Fruit fly (Drosophila melanogaster): Measurements from ENCODE around the gene Mettl2.

DNA sequence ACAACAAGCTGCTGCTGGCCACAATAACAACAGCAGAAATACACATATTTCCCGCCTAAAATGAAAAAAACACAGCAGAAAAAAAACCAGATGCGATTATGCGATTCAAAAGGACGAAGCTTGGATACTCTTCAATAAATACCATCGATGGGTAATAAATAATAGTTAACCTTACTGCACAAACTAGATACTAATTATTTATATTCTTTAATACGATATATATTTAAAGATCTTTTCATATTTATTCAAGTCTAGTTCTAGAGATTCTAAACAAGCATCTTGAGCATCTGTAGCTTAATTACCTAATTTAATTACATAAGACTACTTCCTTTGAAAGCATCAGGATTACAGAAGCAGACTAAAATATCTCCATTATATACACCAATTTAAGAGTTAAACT is 49.1 kb upstream of the Mettl2 start:
- TF ChIP-seq CG17806 (tag; optimal IDR thresholded peaks at IDR 0.05) (no peak), gl (tag; optimal IDR thresholded peaks at IDR 0.05) (no peak), Pif1B (GFP tag; optimal IDR thresholded peaks at IDR 0.05) (no peak), CG4496 (GFP tag; IDR thresholded peaks at IDR 0.05) (no peak), D1 (tag; optimal IDR thresholded peaks at IDR 0.05) (no peak), CG12605 (GFP tag; IDR thresholded peaks at IDR 0.05) (no peak), EcR (GFP tag; optimal IDR thresholded peaks at IDR 0.05) (no peak), Pif1A (GFP tag; optimal IDR thresholded peaks at IDR 0.05) (no peak), CG34367 (tag; optimal IDR thresholded peaks at IDR 0.05) (no peak), CG32121 (GFP tag; IDR thresholded peaks at IDR 0.05) (no peak), CG9948 (tag; optimal IDR thresholded peaks at IDR 0.05) (peak; percentile 12), rn (GFP tag; IDR thresholded peaks at IDR 0.05) (no peak), CG15710 (tag; optimal IDR thresholded peaks at IDR 0.05) (no peak), fd96Ca (GFP tag; IDR thresholded peaks at IDR 0.05) (no peak)

Measured in whole organism, pupa.